Worm (Caenorhabditis elegans) whole organism, mixed stage, embryonic: Measurements from ENCODE around the gene C50C3.12.

Source experiments
- M03D4.4 ChIP-seq: sonication (generic microtip); optimal IDR thresholded peaks from 2 replicates; lab custom pipeline; 2017; ENCODE audit warnings: mild to moderate bottlenecking, missing genetic modification characterization, missing compliant biosample characterization
- bed-3 ChIP-seq: fragments of 200-800 bp; sonication (Bioruptor generic); optimal IDR thresholded peaks from 3 replicates; lab custom pipeline; 2018; ENCODE audit warnings: mild to moderate bottlenecking, missing genetic modification characterization, moderate library complexity, missing compliant biosample characterization
- ceh-39 ChIP-seq: fragments of 150-350 bp; optimal IDR thresholded peaks from 2 replicates; lab custom pipeline; 2014; ENCODE audit warnings: missing biosample characterization, missing genetic modification characterization
- ceh-43 ChIP-seq: fragments of 200-800 bp; sonication (Bioruptor generic); optimal IDR thresholded peaks from 2 replicates; lab custom pipeline; 2018; ENCODE audit warnings: mild to moderate bottlenecking, missing genetic modification characterization, moderate library complexity, missing compliant biosample characterization
- ceh-83 ChIP-seq: fragments of 200-800 bp; sonication (Bioruptor generic); optimal IDR thresholded peaks from 2 replicates; lab custom pipeline; 2018; ENCODE audit warnings: mild to moderate bottlenecking, missing genetic modification characterization, missing compliant biosample characterization
- ces-1 ChIP-seq: fragments of 150-350 bp; optimal IDR thresholded peaks from 2 replicates; lab custom pipeline; 2014; ENCODE audit warnings: missing biosample characterization, missing genetic modification reagents, missing genetic modification characterization
- cnd-1 ChIP-seq: fragments of 200-800 bp; sonication (Bioruptor generic); optimal IDR thresholded peaks from 2 replicates; lab custom pipeline; 2018; ENCODE audit warnings: mild to moderate bottlenecking, missing genetic modification characterization, missing compliant biosample characterization
- drap-1 ChIP-seq: fragments of 200-800 bp; sonication (Bioruptor generic); optimal IDR thresholded peaks from 3 replicates; lab custom pipeline; 2018; ENCODE audit warnings: mild to moderate bottlenecking, missing genetic modification characterization, missing compliant biosample characterization
- elt-1 ChIP-seq: sonication (generic microtip); optimal IDR thresholded peaks from 2 replicates; lab custom pipeline; 2017; ENCODE audit warnings: missing genetic modification characterization, mild to moderate bottlenecking, missing compliant biosample characterization, antibody characterized with exemption, moderate library complexity, borderline replicate concordance; ENCODE audit not compliant: insufficient read depth
- elt-3 ChIP-seq: fragments of 150-350 bp; optimal IDR thresholded peaks from 2 replicates; lab custom pipeline; 2014; ENCODE audit warnings: missing biosample characterization, missing genetic modification characterization
- flh-1 ChIP-seq: fragments of 200-800 bp; sonication (Bioruptor generic); optimal IDR thresholded peaks from 2 replicates; lab custom pipeline; 2018; ENCODE audit warnings: mild to moderate bottlenecking, missing genetic modification characterization, moderate library complexity, missing compliant biosample characterization
- hlh-1 ChIP-seq: fragments of 150-350 bp; optimal IDR thresholded peaks from 2 replicates; lab custom pipeline; 2014; ENCODE audit warnings: missing biosample characterization, missing genetic modification reagents, missing genetic modification characterization
- lin-32 ChIP-seq: fragments of 200-800 bp; sonication (Bioruptor generic); optimal IDR thresholded peaks from 2 replicates; lab custom pipeline; 2018; ENCODE audit warnings: mild to moderate bottlenecking, missing genetic modification characterization, missing compliant biosample characterization
- lsy-2 ChIP-seq: fragments of 150-350 bp; optimal IDR thresholded peaks from 2 replicates; lab custom pipeline; 2014; ENCODE audit warnings: missing biosample characterization, missing genetic modification characterization
- mab-5 ChIP-seq: fragments of 150-350 bp; optimal IDR thresholded peaks from 2 replicates; lab custom pipeline; 2014; ENCODE audit warnings: missing biosample characterization, missing genetic modification characterization
- mep-1 ChIP-seq: fragments of 150-350 bp; optimal IDR thresholded peaks from 2 replicates; lab custom pipeline; 2017; ENCODE audit warnings: missing biosample characterization, missing genetic modification reagents, missing genetic modification characterization, inconsistent platforms
- nhr-12 ChIP-seq: fragments of 150-350 bp; optimal IDR thresholded peaks from 2 replicates; lab custom pipeline; 2014; ENCODE audit warnings: missing biosample characterization, missing genetic modification characterization
- nhr-2 ChIP-seq: fragments of 150-350 bp; optimal IDR thresholded peaks from 2 replicates; lab custom pipeline; 2014; ENCODE audit warnings: missing biosample characterization, missing genetic modification characterization
- snpc-4 ChIP-seq: fragments of 150-350 bp; optimal IDR thresholded peaks from 2 replicates; lab custom pipeline; 2014; ENCODE audit warnings: missing biosample characterization, missing genetic modification characterization
- sptf-1 ChIP-seq: sonication (generic microtip); optimal IDR thresholded peaks from 2 replicates; lab custom pipeline; 2017; ENCODE audit warnings: mild to moderate bottlenecking, missing genetic modification characterization, moderate library complexity, missing compliant biosample characterization
- tbx-8 ChIP-seq: fragments of 200-800 bp; sonication (Bioruptor generic); optimal IDR thresholded peaks from 2 replicates; lab custom pipeline; 2018; ENCODE audit warnings: mild to moderate bottlenecking, missing genetic modification characterization, moderate library complexity, missing compliant biosample characterization
- unc-120 ChIP-seq: sonication (generic microtip); optimal IDR thresholded peaks from 2 replicates; lab custom pipeline; 2017; ENCODE audit warnings: missing genetic modification characterization, missing compliant biosample characterization; ENCODE audit not compliant: poor library complexity, severe bottlenecking
- unc-39 ChIP-seq: fragments of 150-350 bp; optimal IDR thresholded peaks from 2 replicates; lab custom pipeline; 2014; ENCODE audit warnings: missing biosample characterization, missing genetic modification characterization
- unc-62 ChIP-seq: fragments of 150-350 bp; optimal IDR thresholded peaks from 2 replicates; lab custom pipeline; 2014; ENCODE audit warnings: missing biosample characterization, missing genetic modification reagents, missing genetic modification characterization
- zip-8 ChIP-seq: fragments of 150-350 bp; optimal IDR thresholded peaks from 2 replicates; lab custom pipeline; 2014; ENCODE audit warnings: missing biosample characterization, missing genetic modification characterization
- ztf-11 ChIP-seq: fragments of 150-350 bp; optimal IDR thresholded peaks from 2 replicates; lab custom pipeline; 2014; ENCODE audit warnings: missing biosample characterization, missing genetic modification characterization

The C50C3.12 gene

ce11 chrIII:8211562-8211961 lies 35.2 kb downstream of the C50C3.12 start:
- TF ChIP-seq unc-62 (GFP tag; lab: Kevin White, UChicago) (no peak), sptf-1 (tag; lab: Kevin White, UChicago) (no peak), nhr-2 (tag; lab: Kevin White, UChicago) (no peak), flh-1 (GFP tag; lab: Kevin White, UChicago) (no peak), unc-120 (tag; lab: Kevin White, UChicago) (no peak)

- no peak for TF ChIP-seq ces-1 (GFP tag; lab: Kevin White, UChicago)
- TF ChIP-seq lsy-2 (tag; lab: Kevin White, UChicago): peak; percentile 55
These were observed 39.9 kb downstream of the C50C3.12 start, which contains the start of gene unc-86 for ce11 chrIII:8216224-8216623. unc-86 (minus strand) TSS chrIII:8216336.

- no peak for TF ChIP-seq ceh-83
- no peak for TF ChIP-seq elt-1
- TF ChIP-seq zip-8 (tag; lab: Kevin White, UChicago): no peak
- no peak for TF ChIP-seq ceh-43
- no peak for TF ChIP-seq M03D4.4 (tag; lab: Kevin White, UChicago)
These were observed 41.6 kb downstream of the C50C3.12 start, which contains the start of gene C30A5.16 for ce11 chrIII:8217919-8218318. C30A5.16 (plus strand) TSS chrIII:8218219.

- no peak for TF ChIP-seq M03D4.4 (tag; lab: Kevin White, UChicago)
- TF ChIP-seq nhr-2 (tag; lab: Kevin White, UChicago): peak; percentile 31
- TF ChIP-seq mep-1 (tag; lab: Kevin White, UChicago): no peak
- no peak for TF ChIP-seq sptf-1 (tag; lab: Kevin White, UChicago)
- peak; percentile 27 for TF ChIP-seq zip-8 (tag; lab: Kevin White, UChicago)
- TF ChIP-seq hlh-1 (tag; lab: Kevin White, UChicago): no peak
- TF ChIP-seq ztf-11 (tag; lab: Kevin White, UChicago): no peak
- no peak for TF ChIP-seq cnd-1 (tag; lab: Kevin White, UChicago)
- no peak for TF ChIP-seq snpc-4 (tag; lab: Kevin White, UChicago)
- no peak for TF ChIP-seq ces-1 (GFP tag; lab: Kevin White, UChicago)
- no peak for TF ChIP-seq drap-1 (GFP tag; lab: Kevin White, UChicago)
- TF ChIP-seq, all 35 proteins: peak for 2
These were observed 43.7 kb downstream of the C50C3.12 start for ce11 chrIII:8220081-8220480.

ce11 chrIII:8224769-8225168 lies 48.4 kb downstream of the C50C3.12 start, which contains the start of gene mob-4:
mob-4 (plus strand) TSS chrIII:8225097.
- TF ChIP-seq ceh-39 (tag; lab: Kevin White, UChicago): no peak
- no peak for TF ChIP-seq nhr-12 (tag; lab: Kevin White, UChicago)
- TF ChIP-seq bed-3: no peak
- TF ChIP-seq mab-5 (tag; lab: Kevin White, UChicago): no peak
- no peak for TF ChIP-seq unc-39
- TF ChIP-seq ztf-11 (tag; lab: Kevin White, UChicago): no peak
- TF ChIP-seq elt-3 (tag; lab: Kevin White, UChicago): no peak
- TF ChIP-seq cnd-1 (tag; lab: Kevin White, UChicago): no peak
- TF ChIP-seq lin-32 (GFP tag; lab: Kevin White, UChicago): no peak
- no peak for TF ChIP-seq mep-1 (tag; lab: Kevin White, UChicago)
- TF ChIP-seq snpc-4 (tag; lab: Kevin White, UChicago): no peak

- TF ChIP-seq elt-1 (no peak), ceh-83 (no peak), zip-8 (tag; lab: Kevin White, UChicago) (no peak), tbx-8 (GFP tag; lab: Kevin White, UChicago) (no peak), unc-39 (no peak), lsy-2 (tag; lab: Kevin White, UChicago) (no peak), mep-1 (tag; lab: Kevin White, UChicago) (no peak)
These were observed 49.8 kb downstream of the C50C3.12 start, which contains the start of gene rfs-1 for ce11 chrIII:8226178-8226577. rfs-1 (plus strand) TSS chrIII:8226478.
